Fruit fly (Drosophila melanogaster): ENCODE data around the gene GC1.

Gene GC1

DNA sequence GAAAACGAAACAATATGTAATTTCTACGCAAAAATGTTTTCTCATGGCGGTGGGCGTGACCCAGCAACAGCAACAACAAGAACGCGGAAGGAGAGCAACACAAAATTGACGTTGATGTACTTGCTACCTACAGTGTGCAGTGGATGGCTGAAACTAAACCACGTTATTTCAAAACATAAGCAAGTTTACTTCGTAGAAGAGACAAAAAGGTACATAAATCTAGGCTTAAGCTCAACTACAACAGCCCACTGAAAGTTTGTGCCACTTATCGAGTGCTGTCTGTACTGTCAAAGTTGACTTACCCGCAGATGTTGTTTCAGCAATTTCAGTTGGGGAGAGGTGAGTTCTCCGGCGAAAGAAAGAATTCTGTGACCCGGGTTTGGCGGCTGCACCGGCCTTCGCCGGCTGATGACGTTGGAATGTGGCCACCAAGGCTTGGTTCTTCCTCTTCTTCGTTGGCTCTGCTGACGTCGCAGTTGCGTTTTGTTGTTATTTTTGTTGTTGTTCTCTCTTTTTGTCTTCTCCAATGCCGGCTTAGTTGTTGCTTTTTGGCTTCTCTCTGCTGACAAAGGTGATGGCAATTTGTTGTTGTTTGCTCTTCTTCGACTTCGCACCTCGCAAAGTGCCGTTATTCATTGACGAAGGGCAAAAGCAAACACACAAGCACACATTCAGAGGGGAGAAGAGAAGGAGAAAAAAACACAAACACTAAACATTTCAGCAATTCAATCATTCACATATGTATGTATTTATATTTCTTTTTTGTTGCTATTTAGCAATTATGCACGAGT, 20.2 kb upstream of the GC1 start (continued):
- TF ChIP-seq nau (GFP tag; optimal IDR thresholded peaks at IDR 0.05): no peak
- TF ChIP-seq CG18011 (GFP tag; optimal IDR thresholded peaks at IDR 0.05): no peak
- no peak for TF ChIP-seq pan (optimal IDR thresholded peaks at IDR 0.05)
- TF ChIP-seq pan (GFP tag; optimal IDR thresholded peaks at IDR 0.05 in 1 of 2, IDR thresholded peaks at IDR 0.05 in 1 of 2): peak in 1 of 2 experiments; percentile 44
- TF ChIP-seq CG10209 (GFP tag; optimal IDR thresholded peaks at IDR 0.05): no peak
- no peak for TF ChIP-seq ATbp (GFP tag; optimal IDR thresholded peaks at IDR 0.05)
- no peak for TF ChIP-seq D19A (tag; optimal IDR thresholded peaks at IDR 0.05)
- TF ChIP-seq Atf6 (GFP tag; IDR thresholded peaks at IDR 0.05): no peak
- TF ChIP-seq Lim3 (GFP tag; IDR thresholded peaks at IDR 0.05): no peak
- no peak for TF ChIP-seq CG2116 (GFP tag; optimal IDR thresholded peaks at IDR 0.05)
- no peak for TF ChIP-seq sc (optimal IDR thresholded peaks at IDR 0.05)
- TF ChIP-seq sc (GFP tag; optimal IDR thresholded peaks at IDR 0.05): no peak
- peak; percentile 15 for TF ChIP-seq CG7786 (GFP tag; optimal IDR thresholded peaks at IDR 0.05)
- TF ChIP-seq mld (GFP tag; IDR thresholded peaks at IDR 0.05; ENCODE audit: partially characterized antibody): no peak
- no peak for TF ChIP-seq CG15011 (GFP tag; optimal IDR thresholded peaks at IDR 0.05)
- no peak for TF ChIP-seq Fer3 (tag; optimal IDR thresholded peaks at IDR 0.05)
- no peak for TF ChIP-seq pum (GFP tag; optimal IDR thresholded peaks at IDR 0.05)
- TF ChIP-seq CG15269 (tag; optimal IDR thresholded peaks at IDR 0.05): no peak
- TF ChIP-seq CG9437 (GFP tag; optimal IDR thresholded peaks at IDR 0.05): no peak
- no peak for TF ChIP-seq NC2α (GFP tag; optimal IDR thresholded peaks at IDR 0.05)
- peak; percentile 19 for TF ChIP-seq ind (GFP tag; optimal IDR thresholded peaks at IDR 0.05)
- no peak for TF ChIP-seq Kr (GFP tag; optimal IDR thresholded peaks at IDR 0.05)
- no peak for TF ChIP-seq gro (GFP tag; optimal IDR thresholded peaks at IDR 0.05)
- peak; percentile 26 for TF ChIP-seq org-1 (GFP tag; optimal IDR thresholded peaks at IDR 0.05)
- TF ChIP-seq inv (GFP tag; IDR thresholded peaks at IDR 0.05; ENCODE audit: partially characterized antibody): no peak
- TF ChIP-seq bigmax (GFP tag; optimal IDR thresholded peaks at IDR 0.05): no peak
- no peak for TF ChIP-seq bowl (GFP tag; IDR thresholded peaks at IDR 0.05)
- no peak for TF ChIP-seq CG14710 (tag; optimal IDR thresholded peaks at IDR 0.05)
- no peak for TF ChIP-seq CG4617 (GFP tag; optimal IDR thresholded peaks at IDR 0.05; ENCODE audit: borderline replicate concordance)
- TF ChIP-seq sqz (GFP tag; optimal IDR thresholded peaks at IDR 0.05): peak; percentile 16
- peak; percentile 46 for TF ChIP-seq kni (GFP tag; optimal IDR thresholded peaks at IDR 0.05)
- TF ChIP-seq Bteb2 (GFP tag; optimal IDR thresholded peaks at IDR 0.05): no peak
- TF ChIP-seq CG3847 (GFP tag; IDR thresholded peaks at IDR 0.05): no peak
- TF ChIP-seq CG5245 (GFP tag; optimal IDR thresholded peaks at IDR 0.05): no peak
- peak; percentile 34 for TF ChIP-seq CG7839 (tag; optimal IDR thresholded peaks at IDR 0.05)
- no peak for TF ChIP-seq scrt (GFP tag; optimal IDR thresholded peaks at IDR 0.05)
- TF ChIP-seq CG11504 (tag; optimal IDR thresholded peaks at IDR 0.05): peak; percentile 29
- no peak for TF ChIP-seq Poxn (GFP tag; IDR thresholded peaks at IDR 0.05)
- TF ChIP-seq Six4 (GFP tag; optimal IDR thresholded peaks at IDR 0.05): no peak
- TF ChIP-seq lola (GFP tag; optimal IDR thresholded peaks at IDR 0.05): no peak
- TF ChIP-seq Aef1 (GFP tag; IDR thresholded peaks at IDR 0.05): peak; percentile 33; the same call in 2 of the 3 replicates
- TF ChIP-seq fd102C (GFP tag; optimal IDR thresholded peaks at IDR 0.05): no peak
- TF ChIP-seq CrebB (tag; optimal IDR thresholded peaks at IDR 0.05): no peak
- no peak for TF ChIP-seq ase (GFP tag; IDR thresholded peaks at IDR 0.05)
- 0 out of 2 replicates have a peak, but pooled peaks have one; percentile 13 for TF ChIP-seq CG32772 (GFP tag; IDR thresholded peaks at IDR 0.05)
- TF ChIP-seq CG12236 (GFP tag; optimal IDR thresholded peaks at IDR 0.05): no peak
- TF ChIP-seq Max (GFP tag; optimal IDR thresholded peaks at IDR 0.05): no peak
- TF ChIP-seq ato (GFP tag; IDR thresholded peaks at IDR 0.05; ENCODE audit: partially characterized antibody): no peak
- no peak for TF ChIP-seq Elba2 (GFP tag; optimal IDR thresholded peaks at IDR 0.05)
- TF ChIP-seq Dad (GFP tag; optimal IDR thresholded peaks at IDR 0.05): no peak
